Fruit fly (Drosophila melanogaster) whole organism: Measurements from ENCODE around the gene egh.

Source experiments
- CG8478 ChIP-seq: fragments of >200 bp; optimal IDR thresholded peaks from 2 replicates; lab custom pipeline; 2018; ENCODE audit warnings: inconsistent platforms
- pan ChIP-seq: fragments of >200 bp; optimal IDR thresholded peaks from 2 replicates; lab custom pipeline; 2017
- psq ChIP-seq: fragments of >200 bp; optimal IDR thresholded peaks from 2 replicates; lab custom pipeline; 2017
- usp ChIP-seq: fragments of >200 bp; optimal IDR thresholded peaks from 2 replicates; lab custom pipeline; 2017; ENCODE audit warnings: missing biosample characterization, missing genetic modification characterization, mixed read lengths

DNA sequence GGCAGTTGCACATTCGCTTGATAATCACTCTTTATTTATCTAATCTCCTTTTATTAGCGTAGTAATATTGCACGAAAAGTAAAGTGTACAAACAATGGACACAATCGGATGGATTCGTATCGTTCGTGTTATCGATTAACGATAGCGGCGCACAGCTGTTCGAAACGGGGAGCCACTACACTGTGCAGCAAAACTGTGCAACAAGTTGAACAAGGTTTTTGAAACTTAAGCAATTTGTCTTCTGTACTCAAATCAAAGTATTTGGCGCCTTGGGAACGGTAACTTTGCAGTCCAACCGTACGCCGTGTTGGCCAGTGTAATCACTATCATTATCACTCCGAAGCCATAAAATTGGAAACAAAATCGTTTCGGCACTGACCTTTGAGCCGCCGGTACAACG, 31.3 kb downstream of the egh start, which contains the start of the genes Tsp3A and Seipin:
- no peak for TF ChIP-seq usp (GFP tag; lab: Kevin White, UChicago)
- TF ChIP-seq psq (lab: Kevin White, UChicago) = no peak
- no peak for TF ChIP-seq CG8478
- TF ChIP-seq pan (lab: Kevin White, UChicago) = no peak
